Fruit fly (Drosophila melanogaster): ENCODE measurements around the gene Rrp1.

DNA sequence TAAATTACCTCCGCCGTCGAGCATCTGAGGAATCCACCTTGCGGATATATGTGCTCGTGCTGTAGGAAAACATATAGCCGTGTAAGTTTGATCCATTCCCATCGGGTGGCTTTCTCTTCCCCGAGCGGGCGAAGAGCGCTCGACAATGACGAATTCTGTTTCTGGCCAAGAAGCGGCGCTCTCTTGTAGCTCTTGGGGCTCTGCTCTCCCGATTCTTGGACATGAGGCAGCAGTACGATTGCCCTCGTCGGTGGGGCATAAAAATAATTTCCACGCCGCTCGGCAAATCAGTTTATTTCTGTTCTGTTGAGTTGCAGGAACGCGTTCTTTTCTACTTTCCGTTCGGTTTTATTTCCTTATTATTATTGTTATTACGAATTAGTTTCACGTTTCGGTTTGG lies 13.4 kb downstream of the Rrp1 start:
- TF ChIP-seq CG8478 (optimal IDR thresholded peaks at IDR 0.05) = no peak
- TF ChIP-seq CTCF (optimal IDR thresholded peaks at IDR 0.05) = no peak
